Worm (Caenorhabditis elegans) whole organism, early embryonic: Measurements from ENCODE around the gene fbxa-211.

Experiments used
- B0310.2 ChIP-seq: sonication (generic microtip); optimal IDR thresholded peaks from 2 replicates; lab custom pipeline; 2016; ENCODE audit warnings: mild to moderate bottlenecking, missing genetic modification characterization, missing compliant biosample characterization
- F13C5.2 ChIP-seq: sonication (generic microtip); optimal IDR thresholded peaks from 2 replicates; lab custom pipeline; 2017; ENCODE audit warnings: mild to moderate bottlenecking, missing genetic modification characterization, inconsistent platforms, missing compliant biosample characterization
- aly-1 ChIP-seq: sonication (generic microtip); optimal IDR thresholded peaks from 2 replicates; lab custom pipeline; 2016; ENCODE audit warnings: missing genetic modification characterization, missing compliant biosample characterization
- ama-1 ChIP-seq: fragments of 150-350 bp; optimal IDR thresholded peaks from 2 replicates; lab custom pipeline; 2014
- ceh-36 ChIP-seq: sonication (generic microtip); optimal IDR thresholded peaks from 2 replicates; lab custom pipeline; 2016; ENCODE audit warnings: missing genetic modification characterization, inconsistent platforms, missing compliant biosample characterization
- ets-7 ChIP-seq: sonication (generic microtip); optimal IDR thresholded peaks from 2 replicates; lab custom pipeline; 2016; ENCODE audit warnings: missing genotype, missing genetic modification characterization, missing compliant biosample characterization
- flt-1 ChIP-seq: fragments of 200-800 bp; sonication (Bioruptor generic); IDR thresholded peaks from 2 replicates; pipeline ENCODE4 v1.3.6; 2022; ENCODE audit warnings: missing genetic modification characterization, missing compliant biosample characterization
- hmg-4 ChIP-seq: fragments of 200-800 bp; sonication (Bioruptor generic); optimal IDR thresholded peaks from 2 replicates; lab custom pipeline; 2018; ENCODE audit warnings: mild to moderate bottlenecking, missing genetic modification characterization, missing compliant biosample characterization
- hnd-1 ChIP-seq: sonication (generic microtip); optimal IDR thresholded peaks from 2 replicates; lab custom pipeline; 2016; ENCODE audit warnings: missing genetic modification characterization, missing compliant biosample characterization
- pes-1 ChIP-seq: fragments of 200-800 bp; sonication (Bioruptor generic); IDR thresholded peaks from 2 replicates; pipeline ENCODE4 v1.3.6; 2022; ENCODE audit warnings: missing genetic modification reagents, missing genetic modification characterization, missing compliant biosample characterization
- scrt-1 ChIP-seq: fragments of 200-800 bp; sonication (Bioruptor generic); IDR thresholded peaks from 2 replicates; pipeline ENCODE4 v1.3.6; 2022; ENCODE audit warnings: missing genetic modification characterization, missing compliant biosample characterization
- tbx-11 ChIP-seq: fragments of 200-800 bp; sonication (Bioruptor generic); IDR thresholded peaks from 2 replicates; pipeline ENCODE4 v1.3.6; 2022; ENCODE audit warnings: missing genetic modification characterization, missing compliant biosample characterization
- tbx-37 ChIP-seq: fragments of 200-800 bp; sonication (Bioruptor generic); conservative IDR thresholded peaks from 2 replicates; pipeline ENCODE4 v1.3.6; 2022; ENCODE audit warnings: missing genetic modification reagents, missing genetic modification characterization, missing compliant biosample characterization

ce11 chrV:18091216-18091615 is 36.1 kb upstream of the fbxa-211 start:
- TF ChIP-seq ama-1 (no peak), tbx-37 (GFP tag; lab: Robert Waterston, UW) (no peak), pes-1 (GFP tag; lab: Robert Waterston, UW) (no peak), ets-7 (tag; lab: Kevin White, UChicago) (no peak), B0310.2 (tag; lab: Kevin White, UChicago) (no peak), ceh-36 (tag; lab: Kevin White, UChicago) (no peak), hnd-1 (tag; lab: Kevin White, UChicago) (no peak), flt-1 (GFP tag; lab: Robert Waterston, UW) (no peak), tbx-11 (GFP tag; lab: Robert Waterston, UW) (no peak), aly-1 (tag; lab: Kevin White, UChicago) (no peak), scrt-1 (GFP tag; lab: Robert Waterston, UW) (no peak), F13C5.2 (no peak), hmg-4 (GFP tag; lab: Kevin White, UChicago) (no peak)
